Fruit fly (Drosophila melanogaster) whole organism, prepupa: ENCODE results near the gene Acsf2.

ENCODE experiments used
- Blimp-1 ChIP-seq: fragments of 200-800 bp; sonication (Bioruptor generic); optimal IDR thresholded peaks from 3 replicates; lab custom pipeline; 2017; ENCODE audit warnings: missing biosample characterization, missing genetic modification characterization, mild to moderate bottlenecking, moderate library complexity, missing genetic modification reagents
- CG10669 ChIP-seq: fragments of 200-800 bp; sonication (Bioruptor generic); optimal IDR thresholded peaks from 3 replicates; lab custom pipeline; 2018; ENCODE audit warnings: missing biosample characterization, mild to moderate bottlenecking, missing genetic modification characterization, moderate library complexity
- CG11294 ChIP-seq: fragments of 200-800 bp; sonication (Bioruptor generic); IDR thresholded peaks from 2 replicates; pipeline ENCODE4 v1.3.6; 2022; ENCODE audit warnings: missing biosample characterization, missing genetic modification characterization
- CG11762 ChIP-seq: fragments of 200-800 bp; sonication (Bioruptor generic); optimal IDR thresholded peaks from 3 replicates; lab custom pipeline; 2016; ENCODE audit warnings: missing biosample characterization, missing genetic modification characterization; ENCODE audit not compliant: insufficient read depth
- CG11902 ChIP-seq: fragments of 200-800 bp; sonication (Bioruptor generic); optimal IDR thresholded peaks from 3 replicates; lab custom pipeline; 2016; ENCODE audit warnings: missing biosample characterization, missing genetic modification characterization
- CG15336 ChIP-seq: fragments of 200-800 bp; sonication (Bioruptor generic); IDR thresholded peaks from 2 replicates; pipeline ENCODE4 v1.3.6; 2022; ENCODE audit warnings: missing biosample characterization, missing genetic modification characterization
- CG1621 ChIP-seq: fragments of 200-800 bp; sonication (Bioruptor generic); optimal IDR thresholded peaks from 3 replicates; lab custom pipeline; 2018; ENCODE audit warnings: missing biosample characterization, mild to moderate bottlenecking, missing genetic modification characterization
- CG16779 ChIP-seq: fragments of 200-800 bp; sonication (Bioruptor generic); optimal IDR thresholded peaks from 3 replicates; lab custom pipeline; 2017; ENCODE audit warnings: missing biosample characterization, mild to moderate bottlenecking, missing genetic modification characterization
- CG3032 ChIP-seq: fragments of 200-800 bp; optimal IDR thresholded peaks from 2 replicates; lab custom pipeline; 2019; ENCODE audit warnings: missing biosample characterization, mild to moderate bottlenecking, missing genetic modification characterization, moderate library complexity
- CG31627 ChIP-seq: fragments of 200-800 bp; sonication (Bioruptor generic); optimal IDR thresholded peaks from 3 replicates; lab custom pipeline; 2016; ENCODE audit warnings: missing biosample characterization, missing genetic modification characterization
- CG32006 ChIP-seq: fragments of 200-800 bp; sonication (Bioruptor generic); optimal IDR thresholded peaks from 3 replicates; lab custom pipeline; 2017; ENCODE audit warnings: missing biosample characterization, mild to moderate bottlenecking, missing genetic modification characterization
- CG3919 ChIP-seq: fragments of 200-800 bp; sonication (Bioruptor generic); optimal IDR thresholded peaks from 3 replicates; lab custom pipeline; 2016; ENCODE audit warnings: missing biosample characterization, missing genetic modification characterization
- CG4318 ChIP-seq: fragments of 200-800 bp; sonication (Bioruptor generic); optimal IDR thresholded peaks from 3 replicates; lab custom pipeline; 2017; ENCODE audit warnings: missing biosample characterization, mild to moderate bottlenecking, missing genetic modification characterization
- CG6163 ChIP-seq: fragments of 200-800 bp; sonication (Bioruptor generic); IDR thresholded peaks from 3 replicates; pipeline ENCODE4 v1.3.6; 2022; ENCODE audit warnings: missing biosample characterization, missing genetic modification characterization
- CG6276 ChIP-seq: fragments of 200-800 bp; sonication (Bioruptor generic); optimal IDR thresholded peaks from 2 replicates; lab custom pipeline; 2017; ENCODE audit warnings: missing biosample characterization, mild to moderate bottlenecking, missing genetic modification characterization
- CG6792 ChIP-seq: fragments of 200-800 bp; sonication (Bioruptor generic); optimal IDR thresholded peaks from 3 replicates; lab custom pipeline; 2016; ENCODE audit warnings: missing biosample characterization, missing genetic modification characterization
- CG6808 ChIP-seq: fragments of 200-800 bp; sonication (Bioruptor generic); optimal IDR thresholded peaks from 3 replicates; lab custom pipeline; 2017; ENCODE audit warnings: missing biosample characterization, missing genetic modification characterization, mild to moderate bottlenecking, moderate library complexity, missing genetic modification reagents
- CG6854 ChIP-seq: fragments of 200-800 bp; sonication (Bioruptor generic); optimal IDR thresholded peaks from 2 replicates; lab custom pipeline; 2017; ENCODE audit warnings: missing biosample characterization, mild to moderate bottlenecking, missing genetic modification characterization
- CG8319 ChIP-seq: fragments of 200-800 bp; sonication (Bioruptor generic); optimal IDR thresholded peaks from 3 replicates; lab custom pipeline; 2016; ENCODE audit warnings: missing biosample characterization, missing genetic modification characterization
- CG8632 ChIP-seq: fragments of 200-800 bp; sonication (Bioruptor generic); optimal IDR thresholded peaks from 3 replicates; lab custom pipeline; 2016; ENCODE audit warnings: missing biosample characterization, missing genetic modification characterization
- CG9139 ChIP-seq: fragments of 200-800 bp; sonication (Bioruptor generic); optimal IDR thresholded peaks from 3 replicates; lab custom pipeline; 2017; ENCODE audit warnings: missing biosample characterization, mild to moderate bottlenecking, missing genetic modification characterization
- Eip75B ChIP-seq: fragments of 200-800 bp; sonication (Bioruptor generic); optimal IDR thresholded peaks from 3 replicates; lab custom pipeline; 2016; ENCODE audit warnings: missing biosample characterization, missing genetic modification characterization
- Eip78C ChIP-seq: fragments of 200-800 bp; sonication (Bioruptor generic); peaks from one replicate; lab custom pipeline; 2016; ENCODE audit warnings: missing biosample characterization, missing genetic modification characterization
- Eip93F ChIP-seq: fragments of 200-800 bp; sonication (Bioruptor generic); optimal IDR thresholded peaks from 2 replicates; lab custom pipeline; 2016; ENCODE audit warnings: missing biosample characterization, mild to moderate bottlenecking, missing genetic modification characterization
- Ets21C ChIP-seq: fragments of 200-800 bp; sonication (Bioruptor generic); optimal IDR thresholded peaks from 3 replicates; lab custom pipeline; 2016; ENCODE audit warnings: missing biosample characterization, missing genetic modification characterization
- Ets96B ChIP-seq: fragments of 200-800 bp; optimal IDR thresholded peaks from 2 replicates; lab custom pipeline; 2019; ENCODE audit warnings: missing biosample characterization, mild to moderate bottlenecking, missing genetic modification characterization, moderate library complexity
- Gug ChIP-seq: fragments of 200-800 bp; sonication (Bioruptor generic); IDR thresholded peaks from 2 replicates; pipeline ENCODE4 v1.3.6; 2022; ENCODE audit warnings: missing biosample characterization, missing genetic modification characterization
- Hr38 ChIP-seq: sonication (Bioruptor generic); optimal IDR thresholded peaks from 2 replicates; lab custom pipeline; 2016; ENCODE audit warnings: missing biosample characterization, missing genetic modification characterization
- Hr39 ChIP-seq: fragments of 200-800 bp; sonication (Bioruptor generic); optimal IDR thresholded peaks from 2 replicates; lab custom pipeline; 2016; ENCODE audit warnings: missing biosample characterization, missing genetic modification characterization
- Hr4 ChIP-seq: fragments of 200-800 bp; sonication (Bioruptor generic); optimal IDR thresholded peaks from 3 replicates; lab custom pipeline; 2016; ENCODE audit warnings: missing biosample characterization, missing genetic modification characterization
- Lpt ChIP-seq: fragments of 200-800 bp; sonication (Bioruptor generic); optimal IDR thresholded peaks from 3 replicates; lab custom pipeline; 2016; ENCODE audit warnings: missing biosample characterization, missing genetic modification characterization
- Met ChIP-seq: fragments of 200-800 bp; sonication (Bioruptor generic); optimal IDR thresholded peaks from 3 replicates; lab custom pipeline; 2016; ENCODE audit warnings: missing biosample characterization, missing genetic modification characterization
- Smox ChIP-seq: fragments of 200-800 bp; sonication (Bioruptor generic); optimal IDR thresholded peaks from 3 replicates; lab custom pipeline; 2016; ENCODE audit warnings: missing biosample characterization, missing genetic modification characterization
- Sox102F ChIP-seq: fragments of 200-800 bp; sonication (Bioruptor generic); optimal IDR thresholded peaks from 2 replicates; lab custom pipeline; 2016; ENCODE audit warnings: missing biosample characterization, mild to moderate bottlenecking, missing genetic modification characterization
- Sox14 ChIP-seq: fragments of 200-800 bp; sonication (Bioruptor generic); optimal IDR thresholded peaks from 3 replicates; lab custom pipeline; 2016; ENCODE audit warnings: missing biosample characterization, missing genetic modification characterization
- Sox15 ChIP-seq: fragments of 200-800 bp; sonication (Bioruptor generic); optimal IDR thresholded peaks from 3 replicates; lab custom pipeline; 2016; ENCODE audit warnings: missing biosample characterization, missing genetic modification characterization
- achi ChIP-seq: fragments of 200-800 bp; sonication (Bioruptor generic); optimal IDR thresholded peaks from 3 replicates; lab custom pipeline; 2016; ENCODE audit warnings: missing biosample characterization, missing genetic modification characterization
- acj6 ChIP-seq: fragments of 200-800 bp; sonication (Bioruptor generic); optimal IDR thresholded peaks from 3 replicates; lab custom pipeline; 2016; ENCODE audit warnings: missing biosample characterization, missing genetic modification characterization
- cyc ChIP-seq: fragments of 200-800 bp; sonication (Bioruptor generic); optimal IDR thresholded peaks from 3 replicates; lab custom pipeline; 2016; ENCODE audit warnings: missing biosample characterization, missing genetic modification characterization
- dac ChIP-seq: fragments of 200-800 bp; sonication (Bioruptor generic); optimal IDR thresholded peaks from 2 replicates; lab custom pipeline; 2017; ENCODE audit warnings: missing biosample characterization, mild to moderate bottlenecking, missing genetic modification characterization
- dsx ChIP-seq: fragments of 200-800 bp; optimal IDR thresholded peaks from 3 replicates; lab custom pipeline; 2019; ENCODE audit warnings: missing biosample characterization, mild to moderate bottlenecking, missing genetic modification characterization, moderate library complexity; ENCODE audit not compliant: poor library complexity, severe bottlenecking
- eg ChIP-seq: fragments of 200-800 bp; sonication (Bioruptor generic); IDR thresholded peaks from 3 replicates; pipeline ENCODE4 v1.3.6; 2022; ENCODE audit warnings: missing biosample characterization, missing genetic modification characterization
- esn ChIP-seq: fragments of 200-800 bp; sonication (Bioruptor generic); optimal IDR thresholded peaks from 2 replicates; lab custom pipeline; 2016; ENCODE audit warnings: missing biosample characterization, mild to moderate bottlenecking, missing genetic modification characterization, moderate library complexity
- fd59A ChIP-seq: fragments of 200-800 bp; sonication (Bioruptor generic); optimal IDR thresholded peaks from 2 replicates; lab custom pipeline; 2017; ENCODE audit warnings: missing biosample characterization, mild to moderate bottlenecking, missing genetic modification characterization, missing genetic modification reagents
- fd85E ChIP-seq: fragments of 200-800 bp; sonication (Bioruptor generic); optimal IDR thresholded peaks from 3 replicates; lab custom pipeline; 2016; ENCODE audit warnings: missing biosample characterization, missing genetic modification characterization
- pdm3 ChIP-seq: fragments of 200-800 bp; sonication (Bioruptor generic); optimal IDR thresholded peaks from 3 replicates; lab custom pipeline; 2016; ENCODE audit warnings: missing biosample characterization, missing genetic modification characterization
- salr ChIP-seq, 2 experiments: fragments of 200-800 bp; sonication (Bioruptor generic); optimal IDR thresholded peaks; 3 replicates each; lab custom pipeline; 2016 to 2018; ENCODE audit warnings: missing biosample characterization in 2 of 2, missing genetic modification characterization in 2 of 2, mild to moderate bottlenecking in 1 of 2
- spab ChIP-seq: fragments of 200-800 bp; sonication (Bioruptor generic); optimal IDR thresholded peaks from 2 replicates; lab custom pipeline; 2017; ENCODE audit warnings: missing biosample characterization, mild to moderate bottlenecking, missing genetic modification characterization, missing genetic modification reagents
- ss ChIP-seq, 2 experiments: fragments of 200-800 bp; sonication (Bioruptor generic); optimal IDR thresholded peaks; 2 replicates in 1 of 2; 3 replicates in 1 of 2; lab custom pipeline; 2017 to 2018; ENCODE audit warnings: mild to moderate bottlenecking in 2 of 2, missing biosample characterization in 2 of 2, missing genetic modification characterization in 2 of 2, moderate library complexity in 1 of 2
- svp ChIP-seq: fragments of 200-800 bp; sonication (Bioruptor generic); peaks from one replicate; lab custom pipeline; 2016; ENCODE audit warnings: missing biosample characterization, missing genetic modification characterization
- vri ChIP-seq: fragments of 200-800 bp; sonication (Bioruptor generic); optimal IDR thresholded peaks from 3 replicates; lab custom pipeline; 2016; ENCODE audit warnings: missing biosample characterization, mild to moderate bottlenecking, missing genetic modification characterization

Gene Acsf2

dm6 chr2L:5300785-5301616 is 41.0 kb downstream of the Acsf2 start:
- TF ChIP-seq CG6854 (GFP tag; lab: Kevin White, UChicago), result peak; percentile 12
- peak; percentile 16 for TF ChIP-seq Blimp-1 (GFP tag; lab: Kevin White, UChicago)
- TF ChIP-seq achi, result no peak
- TF ChIP-seq Hr4 (GFP tag; lab: Kevin White, UChicago), result no peak
- TF ChIP-seq CG6808 (GFP tag; lab: Kevin White, UChicago), result no peak
- no peak for TF ChIP-seq fd85E
- TF ChIP-seq CG3032, result no peak
- peak; percentile 1 for TF ChIP-seq CG6276 (GFP tag; lab: Kevin White, UChicago)
- TF ChIP-seq CG10669 (GFP tag; lab: Kevin White, UChicago), result no peak
- no peak for TF ChIP-seq CG8632 (GFP tag; lab: Kevin White, UChicago)
- no peak for TF ChIP-seq CG6792 (GFP tag; lab: Kevin White, UChicago)
- TF ChIP-seq CG6163 (GFP tag; lab: Robert Waterston, UW), result peak; percentile 13; the same call in 1 of the 3 replicates
- no peak for TF ChIP-seq CG4318 (GFP tag; lab: Kevin White, UChicago)
- peak; percentile 22 for TF ChIP-seq Eip78C (GFP tag; lab: Kevin White, UChicago)
- TF ChIP-seq dac, result no peak
- no peak for TF ChIP-seq esn (GFP tag; lab: Kevin White, UChicago)
- TF ChIP-seq ss (GFP tag; optimal IDR thresholded peaks at IDR 0.05; lab: Kevin White, UChicago), result peak; percentile 32
- no peak for TF ChIP-seq CG11294
- no peak for TF ChIP-seq CG16779
- TF ChIP-seq Ets96B, result no peak
- TF ChIP-seq pdm3 (GFP tag; lab: Kevin White, UChicago), result no peak
- TF ChIP-seq Ets21C (GFP tag; lab: Kevin White, UChicago), result no peak
- no peak for TF ChIP-seq spab (GFP tag; lab: Kevin White, UChicago)
- peak; percentile 43 for TF ChIP-seq Eip75B (GFP tag; lab: Kevin White, UChicago)
- no peak for TF ChIP-seq Hr39
- no peak for TF ChIP-seq CG31627 (GFP tag; lab: Kevin White, UChicago)
- no peak for TF ChIP-seq vri (GFP tag; lab: Kevin White, UChicago)
- peak; percentile 66 for TF ChIP-seq svp (GFP tag; lab: Kevin White, UChicago)
- no peak for TF ChIP-seq Lpt
- TF ChIP-seq dsx (GFP tag; lab: Kevin White, UChicago), result peak; percentile 13
- TF ChIP-seq Sox14 (GFP tag; lab: Kevin White, UChicago), result peak; percentile 6
- no peak for TF ChIP-seq CG11762
- 0 out of 3 replicates have a peak, but pooled peaks have one; percentile 16 for TF ChIP-seq eg (GFP tag; lab: Robert Waterston, UW)
- no peak for TF ChIP-seq CG32006 (GFP tag; lab: Kevin White, UChicago)
- TF ChIP-seq Smox, result no peak
- no peak for TF ChIP-seq fd59A (GFP tag; lab: Kevin White, UChicago)
- no peak for TF ChIP-seq CG3919 (GFP tag; lab: Kevin White, UChicago)
- TF ChIP-seq CG8319 (GFP tag; lab: Kevin White, UChicago), result no peak
- no peak for TF ChIP-seq Gug
- no peak for TF ChIP-seq Sox15 (GFP tag; lab: Kevin White, UChicago)
- TF ChIP-seq CG11902, result no peak
- TF ChIP-seq Eip93F (GFP tag; lab: Kevin White, UChicago), result no peak
- TF ChIP-seq cyc, result no peak
- no peak for TF ChIP-seq Met (GFP tag; lab: Kevin White, UChicago)
- TF ChIP-seq CG15336 (GFP tag; lab: Robert Waterston, UW), result no peak
- TF ChIP-seq Hr38, result no peak
- TF ChIP-seq CG9139, result no peak
- no peak for TF ChIP-seq acj6 (GFP tag; lab: Kevin White, UChicago)
- no peak for TF ChIP-seq CG1621 (tag; lab: Kevin White, UChicago)
- no peak for TF ChIP-seq salr (GFP tag; optimal IDR thresholded peaks at IDR 0.05; lab: Kevin White, UChicago)
- TF ChIP-seq Sox102F, result no peak
